Worm (Caenorhabditis elegans): Measurements from ENCODE around the gene dli-1.

DNA sequence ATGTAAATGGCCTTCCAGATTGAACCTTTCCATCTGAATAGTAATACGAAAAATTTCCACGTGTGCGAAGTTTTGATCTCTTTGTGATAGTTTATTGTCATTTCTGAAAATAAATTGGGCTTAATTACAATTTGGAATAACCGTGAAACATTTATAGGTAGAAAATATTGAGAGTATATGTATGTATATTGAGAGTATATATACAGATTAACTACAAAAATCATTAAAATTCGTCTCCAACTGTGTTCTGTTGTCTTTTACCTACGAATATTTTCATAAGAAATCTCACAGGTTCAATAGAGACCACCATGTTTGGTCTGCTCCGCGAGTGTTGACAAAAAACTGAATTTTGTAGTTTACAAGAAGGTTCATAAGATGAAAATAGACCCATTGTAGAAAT lies 14.4 kb upstream of the dli-1 start, which contains the start of gene best-2:
- no peak for TF ChIP-seq D2030.7 (GFP tag; IDR thresholded peaks at IDR 0.05)
- TF ChIP-seq lin-40 (tag; optimal IDR thresholded peaks at IDR 0.05), result no peak
- TF ChIP-seq snpc-4 (GFP tag; optimal IDR thresholded peaks at IDR 0.05), result no peak
- TF ChIP-seq snpc-4 (tag; optimal IDR thresholded peaks at IDR 0.05), result no peak
- no peak for TF ChIP-seq chd-7 (tag; optimal IDR thresholded peaks at IDR 0.05)
- TF ChIP-seq ztf-3 (GFP tag; optimal IDR thresholded peaks at IDR 0.05), result no peak
- no peak for TF ChIP-seq efl-1 (GFP tag; optimal IDR thresholded peaks at IDR 0.05)
- no peak for TF ChIP-seq somi-1 (GFP tag; optimal IDR thresholded peaks at IDR 0.05)
- TF ChIP-seq T26A5.8 (tag; optimal IDR thresholded peaks at IDR 0.05), result no peak
- TF ChIP-seq B0336.3 (GFP tag; IDR thresholded peaks at IDR 0.05), result no peak
- TF ChIP-seq F57C9.4 (tag; optimal IDR thresholded peaks at IDR 0.05), result no peak
- no peak for TF ChIP-seq lin-26 (GFP tag; IDR thresholded peaks at IDR 0.05)
- no peak for TF ChIP-seq die-1 (tag; optimal IDR thresholded peaks at IDR 0.05)
- no peak for TF ChIP-seq unc-130 (GFP tag; optimal IDR thresholded peaks at IDR 0.05)

Data from whole organism, young adult.